Worm (Caenorhabditis elegans) whole organism, L4 larva: ENCODE data around the gene Y60C6A.3.

ENCODE experiments used
- D1046.2 ChIP-seq: fragments of 200-800 bp; sonication (Bioruptor generic); IDR thresholded peaks from 2 replicates; pipeline ENCODE4 v1.3.6; 2022; ENCODE audit warnings: missing genetic modification characterization, missing compliant biosample characterization
- F37D6.2 ChIP-seq: sonication (generic microtip); optimal IDR thresholded peaks from 2 replicates; lab custom pipeline; 2016; ENCODE audit warnings: mild to moderate bottlenecking, missing genetic modification characterization, missing compliant biosample characterization
- R02D3.7 ChIP-seq: fragments of 150-350 bp; sonication (generic microtip); optimal IDR thresholded peaks from 3 replicates; lab custom pipeline; 2014; ENCODE audit warnings: missing biosample characterization, missing genetic modification characterization
- ZK546.5 ChIP-seq, 2 experiments: sonication (generic microtip); optimal IDR thresholded peaks; 2 replicates each; lab custom pipeline; 2017; ENCODE audit warnings: missing biosample characterization in 2 of 2, missing genetic modification characterization in 2 of 2
- aha-1 ChIP-seq: fragments of 150-350 bp; peaks from one replicate; lab custom pipeline; 2014; ENCODE audit warnings: missing biosample characterization, missing genetic modification characterization
- ama-1 ChIP-seq: fragments of 150-350 bp; optimal IDR thresholded peaks from 2 replicates; lab custom pipeline; 2014; ENCODE audit warnings: inconsistent platforms, mixed read lengths
- arid-1 ChIP-seq: fragments of 200-800 bp; sonication (Bioruptor generic); conservative IDR thresholded peaks from 2 replicates; pipeline ENCODE4 v1.3.6; 2022; ENCODE audit warnings: missing genetic modification reagents, missing genetic modification characterization, missing compliant biosample characterization
- attf-4 ChIP-seq: sonication (generic microtip); optimal IDR thresholded peaks from 3 replicates; lab custom pipeline; 2017; ENCODE audit warnings: missing biosample characterization, missing genetic modification characterization
- ctbp-1 ChIP-seq: fragments of 200-800 bp; sonication (Bioruptor generic); IDR thresholded peaks from 2 replicates; pipeline ENCODE4 v1.3.6; 2022; ENCODE audit warnings: missing genetic modification reagents, missing genetic modification characterization, missing compliant biosample characterization
- daf-16 ChIP-seq, 3 experiments: sonication (generic microtip); optimal IDR thresholded peaks; 2 replicates each; lab custom pipeline; 2016 to 2017; ENCODE audit warnings: missing genetic modification characterization in 3 of 3, missing genetic modification reagents in 3 of 3, mild to moderate bottlenecking in 2 of 3, missing compliant biosample characterization in 2 of 3, missing biosample characterization in 1 of 3, moderate library complexity in 1 of 3
- dpl-1 ChIP-seq: fragments of 150-350 bp; optimal IDR thresholded peaks from 2 replicates; lab custom pipeline; 2014; ENCODE audit warnings: missing biosample characterization, missing genetic modification reagents, missing genetic modification characterization
- gei-8 ChIP-seq: fragments of 200-800 bp; sonication (Bioruptor generic); optimal IDR thresholded peaks from 2 replicates; lab custom pipeline; 2018; ENCODE audit warnings: mild to moderate bottlenecking, missing genetic modification characterization, missing compliant biosample characterization
- hif-1 ChIP-seq, 2 experiments: sonication (generic microtip); optimal IDR thresholded peaks; 2 replicates each; lab custom pipeline; 2016 to 2017; ENCODE audit warnings: missing compliant biosample characterization in 2 of 2, missing genetic modification characterization in 2 of 2, missing genetic modification reagents in 2 of 2, missing genotype in 2 of 2, mild to moderate bottlenecking in 1 of 2
- hlh-11 ChIP-seq: fragments of 200-800 bp; sonication (Bioruptor generic); optimal IDR thresholded peaks from 2 replicates; lab custom pipeline; 2018; ENCODE audit warnings: mild to moderate bottlenecking, missing genetic modification characterization, missing compliant biosample characterization
- hlh-30 ChIP-seq: sonication (generic microtip); optimal IDR thresholded peaks from 2 replicates; lab custom pipeline; 2017; ENCODE audit warnings: antibody characterized with exemption, mild to moderate bottlenecking, missing genetic modification characterization, missing compliant biosample characterization; ENCODE audit not compliant: insufficient read depth
- hmg-1.1 ChIP-seq: fragments of 200-800 bp; sonication (Bioruptor generic); IDR thresholded peaks from 2 replicates; pipeline ENCODE4 v1.3.6; 2022; ENCODE audit warnings: missing genetic modification reagents, missing genetic modification characterization, missing compliant biosample characterization
- lin-38 ChIP-seq: fragments of 200-800 bp; sonication (Bioruptor generic); IDR thresholded peaks from 2 replicates; pipeline ENCODE4 v1.3.6; 2022; ENCODE audit warnings: missing genetic modification reagents, missing genetic modification characterization, missing compliant biosample characterization
- lir-3 ChIP-seq: sonication (generic microtip); optimal IDR thresholded peaks from 2 replicates; lab custom pipeline; 2016; ENCODE audit warnings: mild to moderate bottlenecking, missing genetic modification characterization, missing compliant biosample characterization
- lsy-2 ChIP-seq, 2 experiments: fragments of 150-350 bp in 1 of 2; sonication (generic microtip) in 1 of 2; optimal IDR thresholded peaks; 2 replicates each; lab custom pipeline; 2014 to 2017; ENCODE audit warnings: missing biosample characterization in 2 of 2, missing genetic modification characterization in 2 of 2
- mdl-1 ChIP-seq, 2 experiments: fragments of 150-350 bp in 1 of 2; sonication (generic microtip) in 1 of 2; optimal IDR thresholded peaks; 2 replicates each; lab custom pipeline; 2014 to 2017; ENCODE audit warnings: missing biosample characterization in 2 of 2, missing genetic modification characterization in 2 of 2
- mdt-29 ChIP-seq: fragments of 200-800 bp; sonication (Bioruptor generic); IDR thresholded peaks from 2 replicates; pipeline ENCODE4 v1.3.6; 2022; ENCODE audit warnings: missing genetic modification reagents, missing genetic modification characterization, missing compliant biosample characterization
- mep-1 ChIP-seq: fragments of 150-350 bp; sonication (generic microtip); optimal IDR thresholded peaks from 3 replicates; lab custom pipeline; 2014; ENCODE audit warnings: missing biosample characterization, missing genetic modification characterization
- mes-2 ChIP-seq: sonication (generic microtip); optimal IDR thresholded peaks from 2 replicates; lab custom pipeline; 2016; ENCODE audit warnings: missing genotype, mild to moderate bottlenecking, missing genetic modification characterization, missing compliant biosample characterization; ENCODE audit not compliant: poor library complexity, severe bottlenecking
- mxl-3 ChIP-seq: fragments of 200-800 bp; sonication (Bioruptor generic); optimal IDR thresholded peaks from 2 replicates; lab custom pipeline; 2018; ENCODE audit warnings: mild to moderate bottlenecking, missing genetic modification characterization, missing compliant biosample characterization
- nhr-11 ChIP-seq: fragments of 150-350 bp; optimal IDR thresholded peaks from 2 replicates; lab custom pipeline; 2014; ENCODE audit warnings: missing biosample characterization, missing genetic modification characterization
- nhr-28 ChIP-seq: fragments of 150-350 bp; optimal IDR thresholded peaks from 2 replicates; lab custom pipeline; 2014; ENCODE audit warnings: missing biosample characterization, missing genetic modification characterization
- rbr-2 ChIP-seq: sonication (generic microtip); optimal IDR thresholded peaks from 2 replicates; lab custom pipeline; 2016; ENCODE audit warnings: missing genotype, missing genetic modification characterization, missing compliant biosample characterization
- saeg-2 ChIP-seq: fragments of 200-800 bp; sonication (Bioruptor generic); IDR thresholded peaks from 2 replicates; pipeline ENCODE4 v1.3.6; 2022; ENCODE audit warnings: missing genetic modification reagents, missing genetic modification characterization, missing compliant biosample characterization
- set-16 ChIP-seq: fragments of 200-800 bp; sonication (Bioruptor generic); IDR thresholded peaks from 2 replicates; pipeline ENCODE4 v1.3.6; 2022; ENCODE audit warnings: missing genetic modification reagents, missing genetic modification characterization, missing compliant biosample characterization
- spr-1 ChIP-seq: sonication (generic microtip); optimal IDR thresholded peaks from 2 replicates; lab custom pipeline; 2016; ENCODE audit warnings: mild to moderate bottlenecking, missing genetic modification characterization, missing compliant biosample characterization
- tra-1 ChIP-seq: fragments of 200-800 bp; sonication (Bioruptor generic); IDR thresholded peaks from 2 replicates; pipeline ENCODE4 v1.3.6; 2022; ENCODE audit warnings: missing genetic modification reagents, missing genetic modification characterization, missing compliant biosample characterization
- unc-39 ChIP-seq: sonication (generic microtip); optimal IDR thresholded peaks from 2 replicates; lab custom pipeline; 2017; ENCODE audit warnings: missing biosample characterization, missing genetic modification characterization
- unc-62 ChIP-seq, 3 experiments: fragments of 150-350 bp in 1 of 3; sonication (generic microtip); optimal IDR thresholded peaks in 2 of 3; peaks in 1 of 3; 1 replicate in 1 of 3; 2 replicates in 2 of 3; lab custom pipeline; 2014 to 2017; ENCODE audit warnings: missing biosample characterization in 3 of 3, missing genetic modification characterization in 3 of 3, missing genetic modification reagents in 3 of 3, missing genotype in 1 of 3
- zip-2 ChIP-seq: fragments of 150-350 bp; optimal IDR thresholded peaks from 2 replicates; lab custom pipeline; 2014; ENCODE audit warnings: missing biosample characterization, missing genetic modification characterization
- ztf-7 ChIP-seq: fragments of 150-350 bp; optimal IDR thresholded peaks from 2 replicates; lab custom pipeline; 2014; ENCODE audit warnings: missing biosample characterization, missing genetic modification characterization

Y60C6A.3 gene

DNA sequence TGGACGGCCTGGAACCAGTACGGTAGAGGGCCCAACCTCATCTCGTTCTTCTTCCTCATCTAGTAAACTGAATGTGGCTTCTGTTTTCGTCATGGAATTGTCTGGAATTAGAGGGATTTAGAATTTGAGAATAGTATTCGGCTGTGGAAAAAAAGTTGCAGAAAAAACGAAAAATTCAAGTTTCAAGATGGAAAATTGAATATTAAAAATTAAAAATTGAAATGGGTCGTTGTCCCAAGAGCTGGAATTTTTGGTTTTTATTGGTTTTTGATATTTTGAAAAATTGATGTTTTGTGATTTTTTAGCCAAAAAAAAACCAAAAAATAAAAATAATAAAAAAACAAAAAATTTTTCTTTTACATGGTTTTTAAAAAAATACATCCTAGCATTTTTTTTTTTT lies 20.2 kb downstream of the Y60C6A.3 start, which contains the start of gene R02F11.3:
R02F11.3 (minus strand) TSS at position 101 of the 400 bp plus-strand sequence.
- TF ChIP-seq mep-1 (tag; lab: Kevin White, UChicago): no peak
- TF ChIP-seq zip-2 (tag; lab: Kevin White, UChicago): no peak
- no peak for TF ChIP-seq mdl-1 (tag; optimal IDR thresholded peaks at IDR 0.05; lab: Kevin White, UChicago)
- no peak for TF ChIP-seq attf-4 (tag; lab: Kevin White, UChicago)
- TF ChIP-seq daf-16 (GFP tag; optimal IDR thresholded peaks at IDR 0.05; lab: Kevin White, UChicago): no peak
- no peak for TF ChIP-seq daf-16 (tag; optimal IDR thresholded peaks at IDR 0.05; lab: Kevin White, UChicago)
- TF ChIP-seq spr-1 (tag; lab: Kevin White, UChicago): no peak
- TF ChIP-seq ama-1 (lab: Kevin White, UChicago): no peak

- TF ChIP-seq mxl-3 (peak; percentile 9), mep-1 (tag; lab: Kevin White, UChicago) (no peak), ZK546.5 (tag; optimal IDR thresholded peaks at IDR 0.05; lab: Kevin White, UChicago) (no peak), hlh-30 (peak; percentile 50), nhr-28 (tag; lab: Kevin White, UChicago) (peak; percentile 67)
Observed at ce11 chrV:4806859-4807258, 21.3 kb downstream of the Y60C6A.3 start.

- TF ChIP-seq lir-3 (tag; lab: Kevin White, UChicago) (no peak), unc-39 (tag; lab: Kevin White, UChicago) (no peak), set-16 (GFP tag; lab: Robert Waterston, UW) (peak; percentile 73), ctbp-1 (GFP tag; lab: Robert Waterston, UW) (0 out of 2 replicates have a peak, but pooled peaks have one; percentile 17), lsy-2 (tag; optimal IDR thresholded peaks at IDR 0.05; lab: Kevin White, UChicago) (peak in 1 of 2 experiments; percentile 20), arid-1 (GFP tag; lab: Robert Waterston, UW) (no peak), hlh-11 (tag; lab: Kevin White, UChicago) (peak; percentile 66), R02D3.7 (tag; lab: Kevin White, UChicago) (no peak), ztf-7 (tag; lab: Kevin White, UChicago) (no peak), nhr-11 (tag; lab: Kevin White, UChicago) (peak; percentile 7), saeg-2 (GFP tag; lab: Robert Waterston, UW) (no peak), dpl-1 (GFP tag; lab: Kevin White, UChicago) (peak; percentile 31), aha-1 (tag; lab: Kevin White, UChicago) (peak; percentile 99), hmg-1.1 (GFP tag; lab: Robert Waterston, UW) (peak; percentile 37), rbr-2 (tag; lab: Kevin White, UChicago) (peak; percentile 54), unc-62 (GFP tag; optimal IDR thresholded peaks at IDR 0.05 in 1 of 2; lab: Kevin White, UChicago) (peak in 1 of 2 experiments; percentile 94), unc-62 (tag; optimal IDR thresholded peaks at IDR 0.05; lab: Kevin White, UChicago) (no peak), zip-2 (tag; lab: Kevin White, UChicago) (no peak), tra-1 (GFP tag; lab: Robert Waterston, UW) (no peak), lin-38 (GFP tag; lab: Robert Waterston, UW) (peak; percentile 60), D1046.2 (GFP tag; lab: Robert Waterston, UW) (no peak), F37D6.2 (tag; lab: Kevin White, UChicago) (no peak), mes-2 (tag; lab: Kevin White, UChicago) (peak; percentile 62), hlh-30 (peak; percentile 39), gei-8 (GFP tag; lab: Kevin White, UChicago) (no peak), hif-1 (tag; optimal IDR thresholded peaks at IDR 0.05; lab: Kevin White, UChicago) (peak in 1 of 2 experiments; percentile 4), mep-1 (tag; lab: Kevin White, UChicago) (peak; percentile 43), mdt-29 (GFP tag; lab: Robert Waterston, UW) (no peak)
Observed at ce11 chrV:4810653-4811052, 25.1 kb downstream of the Y60C6A.3 start.
